Fruit fly (Drosophila melanogaster) whole organism: ENCODE data around the gene dcma.

Experiments
- CG8478 ChIP-seq: fragments of >200 bp; optimal IDR thresholded peaks from 2 replicates; lab custom pipeline; 2018; ENCODE audit warnings: inconsistent platforms
- EcR ChIP-seq, 2 experiments: fragments of >200 bp; optimal IDR thresholded peaks; 2 replicates each; lab custom pipeline; 2017; ENCODE audit warnings: missing biosample characterization in 2 of 2, missing genetic modification characterization in 2 of 2, missing genetic modification reagents in 2 of 2
- usp ChIP-seq: fragments of >200 bp; optimal IDR thresholded peaks from 2 replicates; lab custom pipeline; 2017; ENCODE audit warnings: missing biosample characterization, missing genetic modification characterization, mixed read lengths

DNA sequence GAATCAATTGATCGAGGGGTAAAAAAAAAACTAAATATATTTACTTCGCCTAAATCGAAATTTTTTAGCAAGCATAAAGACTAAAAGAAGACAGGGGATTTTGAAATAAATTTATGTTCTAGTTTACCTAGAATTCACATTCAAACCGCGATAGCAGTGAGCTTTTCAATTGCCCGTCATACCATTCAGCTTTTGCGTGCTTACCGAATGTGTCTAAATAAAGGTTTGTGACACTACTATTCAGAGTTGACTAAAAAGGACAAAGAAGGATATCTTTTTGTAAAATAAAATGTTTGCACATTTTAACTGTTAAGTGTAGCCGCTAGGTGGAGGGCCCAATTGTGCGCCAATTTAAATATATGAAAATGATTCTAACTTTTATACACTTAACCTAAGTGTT lies 31.5 kb downstream of the dcma start:
- TF ChIP-seq EcR (GFP tag; optimal IDR thresholded peaks at IDR 0.05; lab: Kevin White, UChicago) (no peak), CG8478 (no peak), usp (GFP tag; lab: Kevin White, UChicago) (no peak)
